Fruit fly (Drosophila melanogaster) whole organism, embryonic: Measurements from ENCODE around the gene CG45002.

Experiments used
- CG1024 ChIP-seq: fragments of 200-800 bp; sonication (Bioruptor generic); IDR thresholded peaks from 2 replicates; pipeline ENCODE4 v1.3.6; 2022; ENCODE audit warnings: missing biosample characterization, missing genetic modification characterization
- CG14710 ChIP-seq: fragments of 200-800 bp; sonication (Bioruptor generic); optimal IDR thresholded peaks from 3 replicates; lab custom pipeline; 2019; ENCODE audit warnings: missing biosample characterization, mild to moderate bottlenecking, missing genetic modification characterization, moderate library complexity
- CG15269 ChIP-seq: fragments of 200-800 bp; sonication (Bioruptor generic); optimal IDR thresholded peaks from 2 replicates; lab custom pipeline; 2018; ENCODE audit warnings: missing biosample characterization, mild to moderate bottlenecking, missing genetic modification characterization, moderate library complexity
- CG15696 ChIP-seq: fragments of 200-800 bp; sonication (Bioruptor generic); optimal IDR thresholded peaks from 2 replicates; lab custom pipeline; 2019; ENCODE audit warnings: missing biosample characterization, mild to moderate bottlenecking, missing genetic modification characterization, moderate library complexity
- CG16779 ChIP-seq: fragments of 200-800 bp; sonication (Bioruptor generic); IDR thresholded peaks from 2 replicates; pipeline ENCODE4 v1.3.6; 2022; ENCODE audit warnings: missing biosample characterization, missing genetic modification characterization
- CG16863 ChIP-seq: fragments of 200-800 bp; sonication (Bioruptor generic); optimal IDR thresholded peaks from 3 replicates; lab custom pipeline; 2016; ENCODE audit warnings: missing biosample characterization, missing genetic modification characterization
- CG17328 ChIP-seq: fragments of 200-800 bp; sonication (Bioruptor generic); IDR thresholded peaks from 2 replicates; pipeline ENCODE4 v1.3.6; 2022; ENCODE audit warnings: missing biosample characterization, missing genetic modification characterization
- CG17802 ChIP-seq: fragments of 200-800 bp; sonication (Bioruptor generic); optimal IDR thresholded peaks from 2 replicates; lab custom pipeline; 2018; ENCODE audit warnings: missing biosample characterization, mild to moderate bottlenecking, missing genetic modification characterization, moderate library complexity
- CG18619 ChIP-seq: fragments of 200-800 bp; sonication (Bioruptor generic); optimal IDR thresholded peaks from 3 replicates; lab custom pipeline; 2017; ENCODE audit warnings: missing biosample characterization, mild to moderate bottlenecking, missing genetic modification characterization
- CG30020 ChIP-seq: fragments of 200-800 bp; optimal IDR thresholded peaks from 2 replicates; lab custom pipeline; 2019; ENCODE audit warnings: missing biosample characterization, mild to moderate bottlenecking, missing genetic modification characterization, moderate library complexity
- CG30403 ChIP-seq: fragments of 200-800 bp; sonication (Bioruptor generic); optimal IDR thresholded peaks from 3 replicates; lab custom pipeline; 2016; ENCODE audit warnings: missing biosample characterization, missing genetic modification characterization
- CG3163 ChIP-seq: fragments of 200-800 bp; sonication (Bioruptor generic); optimal IDR thresholded peaks from 3 replicates; lab custom pipeline; 2016; ENCODE audit warnings: missing biosample characterization, missing genetic modification characterization
- CG34224 ChIP-seq: fragments of 200-800 bp; sonication (Bioruptor generic); IDR thresholded peaks from 3 replicates; pipeline ENCODE4 v1.3.6; 2022; ENCODE audit warnings: missing biosample characterization, missing genetic modification characterization; ENCODE audit not compliant: partially characterized antibody
- CG42726 ChIP-seq: fragments of 200-800 bp; sonication (Bioruptor generic); IDR thresholded peaks from 2 replicates; pipeline ENCODE4 v1.3.6; 2022; ENCODE audit warnings: missing biosample characterization, missing genetic modification characterization; ENCODE audit not compliant: partially characterized antibody
- CG6689 ChIP-seq: fragments of 200-800 bp; sonication (Bioruptor generic); IDR thresholded peaks from 2 replicates; pipeline ENCODE4 v1.3.6; 2022; ENCODE audit warnings: missing biosample characterization, missing genetic modification characterization
- CG6791 ChIP-seq: fragments of 200-800 bp; sonication (Bioruptor generic); IDR thresholded peaks from 3 replicates; pipeline ENCODE4 v1.3.6; 2022; ENCODE audit warnings: missing biosample characterization, missing genetic modification characterization; ENCODE audit not compliant: partially characterized antibody
- CG9797 ChIP-seq: fragments of 200-800 bp; sonication (Bioruptor generic); optimal IDR thresholded peaks from 3 replicates; lab custom pipeline; 2018; ENCODE audit warnings: missing biosample characterization, mild to moderate bottlenecking, missing genetic modification characterization
- CG9817 ChIP-seq: fragments of 200-800 bp; sonication (Bioruptor generic); optimal IDR thresholded peaks from 2 replicates; lab custom pipeline; 2018; ENCODE audit warnings: missing biosample characterization, mild to moderate bottlenecking, missing genetic modification characterization, moderate library complexity
- Dp ChIP-seq: fragments of 200-800 bp; sonication (Bioruptor generic); optimal IDR thresholded peaks from 2 replicates; lab custom pipeline; 2018; ENCODE audit warnings: missing biosample characterization, mild to moderate bottlenecking, missing genetic modification characterization, moderate library complexity
- ERR ChIP-seq: fragments of 200-800 bp; sonication (Bioruptor generic); optimal IDR thresholded peaks from 2 replicates; lab custom pipeline; 2016; ENCODE audit warnings: missing biosample characterization, missing genetic modification characterization
- Fer1 ChIP-seq: fragments of 200-800 bp; sonication (Bioruptor generic); optimal IDR thresholded peaks from 2 replicates; lab custom pipeline; 2017; ENCODE audit warnings: missing biosample characterization, mild to moderate bottlenecking, missing genetic modification characterization
- Fer2 ChIP-seq: fragments of 200-800 bp; sonication (Bioruptor generic); optimal IDR thresholded peaks from 2 replicates; lab custom pipeline; 2018; ENCODE audit warnings: missing biosample characterization, mild to moderate bottlenecking, missing genetic modification characterization, moderate library complexity
- Fer3 ChIP-seq: fragments of 200-800 bp; sonication (Bioruptor generic); optimal IDR thresholded peaks from 2 replicates; lab custom pipeline; 2018; ENCODE audit warnings: missing biosample characterization, mild to moderate bottlenecking, missing genetic modification characterization, moderate library complexity
- HLH54F ChIP-seq: fragments of 200-800 bp; sonication (Bioruptor generic); optimal IDR thresholded peaks from 3 replicates; lab custom pipeline; 2016; ENCODE audit warnings: missing biosample characterization, missing genetic modification characterization
- Hey ChIP-seq: fragments of 200-800 bp; sonication (Bioruptor generic); optimal IDR thresholded peaks from 3 replicates; lab custom pipeline; 2018; ENCODE audit warnings: missing biosample characterization, mild to moderate bottlenecking, missing genetic modification characterization
- HmgD ChIP-seq: fragments of 200-800 bp; sonication (Bioruptor generic); optimal IDR thresholded peaks from 3 replicates; lab custom pipeline; 2016; ENCODE audit warnings: missing biosample characterization, missing genetic modification characterization
- HmgZ ChIP-seq: fragments of 200-800 bp; sonication (Bioruptor generic); optimal IDR thresholded peaks from 2 replicates; lab custom pipeline; 2018; ENCODE audit warnings: missing biosample characterization, mild to moderate bottlenecking, missing genetic modification characterization
- Myb ChIP-seq: fragments of 200-800 bp; sonication (Bioruptor generic); optimal IDR thresholded peaks from 2 replicates; lab custom pipeline; 2016; ENCODE audit warnings: missing biosample characterization, missing genetic modification characterization
- Neu2 ChIP-seq: fragments of 200-800 bp; sonication (Bioruptor generic); optimal IDR thresholded peaks from 3 replicates; lab custom pipeline; 2016; ENCODE audit warnings: missing biosample characterization, missing genetic modification characterization, borderline replicate concordance
- Poxn ChIP-seq: fragments of 200-800 bp; sonication (Bioruptor generic); IDR thresholded peaks from 2 replicates; pipeline ENCODE4 v1.3.6; 2022; ENCODE audit warnings: missing biosample characterization, missing genetic modification characterization
- Rfx ChIP-seq: fragments of 200-800 bp; sonication (Bioruptor generic); IDR thresholded peaks from 2 replicates; pipeline ENCODE4 v1.3.6; 2022; ENCODE audit warnings: missing biosample characterization, missing genetic modification characterization
- amos ChIP-seq: fragments of 200-800 bp; sonication (Bioruptor generic); IDR thresholded peaks from 2 replicates; pipeline ENCODE4 v1.3.6; 2022; ENCODE audit warnings: missing biosample characterization, missing genetic modification characterization; ENCODE audit not compliant: partially characterized antibody
- bcd ChIP-seq: fragments of 200-800 bp; sonication (Bioruptor generic); optimal IDR thresholded peaks from 2 replicates; lab custom pipeline; 2017; ENCODE audit warnings: missing biosample characterization, mild to moderate bottlenecking, missing genetic modification characterization
- bsh ChIP-seq, 2 experiments: fragments of 200-800 bp; sonication (Bioruptor generic); optimal IDR thresholded peaks; 2 replicates each; lab custom pipeline; 2017 to 2018; ENCODE audit warnings: mild to moderate bottlenecking in 2 of 2, missing biosample characterization in 2 of 2, missing genetic modification characterization in 2 of 2, moderate library complexity in 1 of 2
- crp ChIP-seq, 2 experiments: fragments of 200-800 bp; sonication (Bioruptor generic); optimal IDR thresholded peaks; 2 replicates in 1 of 2; 3 replicates in 1 of 2; lab custom pipeline; 2017; ENCODE audit warnings: missing biosample characterization in 2 of 2, missing genetic modification characterization in 2 of 2, mild to moderate bottlenecking in 1 of 2, moderate library complexity in 1 of 2
- cwo ChIP-seq: fragments of 200-800 bp; sonication (Bioruptor generic); optimal IDR thresholded peaks from 3 replicates; lab custom pipeline; 2017; ENCODE audit warnings: missing biosample characterization, missing genetic modification characterization, mild to moderate bottlenecking, moderate library complexity, missing genetic modification reagents
- dan ChIP-seq: fragments of 200-800 bp; sonication (Bioruptor generic); IDR thresholded peaks from 2 replicates; pipeline ENCODE4 v1.3.6; 2022; ENCODE audit warnings: missing biosample characterization, missing genetic modification characterization
- gcm ChIP-seq: fragments of 200-800 bp; sonication (Bioruptor generic); optimal IDR thresholded peaks from 2 replicates; lab custom pipeline; 2019; ENCODE audit warnings: missing biosample characterization, mild to moderate bottlenecking, missing genetic modification characterization, moderate library complexity
- gfzf ChIP-seq: fragments of 200-800 bp; sonication (Bioruptor generic); optimal IDR thresholded peaks from 2 replicates; lab custom pipeline; 2016; ENCODE audit warnings: missing biosample characterization, mild to moderate bottlenecking, missing genetic modification characterization, moderate library complexity
- hb ChIP-seq: fragments of 200-800 bp; sonication (Bioruptor generic); IDR thresholded peaks from 3 replicates; pipeline ENCODE4 v1.3.6; 2022; ENCODE audit warnings: missing biosample characterization, missing genetic modification characterization; ENCODE audit not compliant: partially characterized antibody
- her ChIP-seq: fragments of 200-800 bp; sonication (Bioruptor generic); optimal IDR thresholded peaks from 2 replicates; lab custom pipeline; 2016; ENCODE audit warnings: missing biosample characterization, missing genetic modification characterization
- lilli ChIP-seq: fragments of 200-800 bp; sonication (Bioruptor generic); optimal IDR thresholded peaks from 3 replicates; lab custom pipeline; 2016; ENCODE audit warnings: missing biosample characterization, missing genetic modification characterization
- lov ChIP-seq, 2 experiments: fragments of 200-800 bp in 1 of 2; fragments of >200 bp in 1 of 2; sonication (Bioruptor generic) in 1 of 2; IDR thresholded peaks in 1 of 2; optimal IDR thresholded peaks in 1 of 2; 2 replicates in 1 of 2; 3 replicates in 1 of 2; pipeline versions ENCODE4 v1.3.6 to Lab custom; 2017 to 2022; ENCODE audit warnings: missing biosample characterization in 1 of 2, missing genetic modification characterization in 1 of 2
- sd ChIP-seq: fragments of 200-800 bp; sonication (Bioruptor generic); optimal IDR thresholded peaks from 3 replicates; lab custom pipeline; 2018; ENCODE audit warnings: missing biosample characterization, mild to moderate bottlenecking, missing genetic modification characterization, moderate library complexity
- seq ChIP-seq: fragments of 200-800 bp; sonication (Bioruptor generic); IDR thresholded peaks from 2 replicates; pipeline ENCODE4 v1.3.6; 2022; ENCODE audit warnings: missing biosample characterization, missing genetic modification characterization
- stc ChIP-seq: fragments of 200-800 bp; sonication (Bioruptor generic); IDR thresholded peaks from 2 replicates; pipeline ENCODE4 v1.3.6; 2022; ENCODE audit warnings: missing biosample characterization, missing genetic modification characterization
- tgo ChIP-seq: fragments of 200-800 bp; sonication (Bioruptor generic); IDR thresholded peaks from 3 replicates; pipeline ENCODE4 v1.3.6; 2022; ENCODE audit warnings: missing biosample characterization, missing genetic modification characterization
- zen ChIP-seq: fragments of 200-800 bp; sonication (Bioruptor generic); optimal IDR thresholded peaks from 3 replicates; lab custom pipeline; 2018; ENCODE audit warnings: missing biosample characterization, mild to moderate bottlenecking, missing genetic modification characterization, moderate library complexity

Gene CG45002

DNA sequence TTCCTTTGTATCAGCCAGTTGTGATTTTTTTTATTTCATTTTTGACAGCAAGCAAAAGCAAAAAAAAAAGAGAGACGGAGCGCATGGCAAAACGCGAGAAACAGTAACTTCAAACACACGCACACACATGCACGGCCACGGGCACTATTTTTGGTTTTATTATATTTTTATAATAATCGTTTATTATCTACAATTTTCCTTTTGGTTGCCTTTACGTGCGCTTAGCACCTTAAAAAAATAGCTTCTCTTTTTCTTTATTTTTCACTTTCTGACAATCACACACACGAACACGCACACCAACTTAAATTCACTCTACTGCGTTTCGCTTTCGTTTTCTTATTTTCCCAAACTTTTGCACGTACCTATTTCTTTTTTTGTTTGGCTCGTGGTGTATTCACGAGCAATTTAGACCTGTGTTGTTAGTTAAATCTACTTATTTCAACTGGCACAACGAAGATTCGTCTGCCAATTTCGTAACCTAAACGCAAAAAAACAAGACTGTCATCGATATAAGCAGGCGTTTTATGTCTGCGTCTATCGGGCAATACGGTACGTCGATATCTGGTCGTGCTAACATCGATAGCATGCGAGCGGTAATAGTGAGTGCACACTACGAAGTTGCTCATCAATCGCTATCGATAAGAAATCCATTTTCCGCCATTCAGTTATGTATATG is 98.2 kb downstream of the CG45002 start, which contains the start of gene Ubr1 (continued):
- TF ChIP-seq CG17802 (peak; percentile 79), hb (GFP tag; lab: Robert Waterston, UW) (peak; percentile 96), CG42726 (GFP tag; lab: Robert Waterston, UW) (peak; percentile 95), Rfx (GFP tag; lab: Robert Waterston, UW) (0 out of 2 replicates have a peak, but pooled peaks have one; percentile 38), CG3163 (peak; percentile 3), lov (optimal IDR thresholded peaks at IDR 0.05; lab: Kevin White, UChicago) (no peak), lov (GFP tag; IDR thresholded peaks at IDR 0.05; lab: Robert Waterston, UW) (no peak), cwo (GFP tag; lab: Kevin White, UChicago) (no peak), CG9817 (tag; lab: Kevin White, UChicago) (no peak), CG15696 (tag; lab: Kevin White, UChicago) (no peak), CG30020 (tag; lab: Kevin White, UChicago) (peak; percentile 94), CG18619 (no peak), CG17328 (GFP tag; lab: Robert Waterston, UW) (no peak), bsh (GFP tag; optimal IDR thresholded peaks at IDR 0.05; lab: Kevin White, UChicago) (peak in 1 of 2 experiments; percentile 85), CG15269 (tag; lab: Kevin White, UChicago) (no peak), bcd (peak; percentile 9), amos (GFP tag; lab: Robert Waterston, UW) (peak; percentile 95), CG16863 (GFP tag; lab: Kevin White, UChicago) (no peak), tgo (GFP tag; lab: Robert Waterston, UW) (no peak), CG34224 (peak; percentile 92), CG9797 (peak; percentile 41), CG14710 (peak; percentile 79), Fer1 (GFP tag; lab: Kevin White, UChicago) (no peak), stc (GFP tag; lab: Robert Waterston, UW) (no peak), Poxn (GFP tag; lab: Robert Waterston, UW) (no peak), crp (GFP tag; optimal IDR thresholded peaks at IDR 0.05; lab: Kevin White, UChicago) (peak in 1 of 2 experiments; percentile 6), Hey (tag; lab: Kevin White, UChicago) (no peak), gfzf (GFP tag; lab: Kevin White, UChicago) (peak; percentile 52), sd (tag; lab: Kevin White, UChicago) (no peak), ERR (peak; percentile 16), HLH54F (GFP tag; lab: Kevin White, UChicago) (no peak), zen (tag; lab: Kevin White, UChicago) (peak; percentile 65), seq (no peak), HmgZ (tag; lab: Kevin White, UChicago) (peak; percentile 73), gcm (GFP tag; lab: Kevin White, UChicago) (no peak), Fer3 (no peak), Dp (GFP tag; lab: Kevin White, UChicago) (peak; percentile 74), Myb (GFP tag; lab: Kevin White, UChicago) (peak; percentile 67), CG16779 (GFP tag; lab: Robert Waterston, UW) (no peak), CG30403 (GFP tag; lab: Kevin White, UChicago) (peak; percentile 21), dan (GFP tag; lab: Robert Waterston, UW) (no peak), CG1024 (GFP tag; lab: Robert Waterston, UW) (peak; percentile 89), her (GFP tag; lab: Kevin White, UChicago) (peak; percentile 38), Neu2 (GFP tag; lab: Kevin White, UChicago) (no peak), Fer2 (no peak), CG6689 (GFP tag; lab: Robert Waterston, UW) (no peak), CG6791 (peak; percentile 99), HmgD (GFP tag; lab: Kevin White, UChicago) (peak; percentile 85), lilli (no peak)
